Worm (Caenorhabditis elegans) whole organism, late embryonic: ENCODE data around the gene nhr-235.

Source experiments
- C08G9.2 ChIP-seq: sonication (generic microtip); optimal IDR thresholded peaks from 2 replicates; lab custom pipeline; 2016; ENCODE audit warnings: mild to moderate bottlenecking, missing genetic modification characterization, moderate library complexity, missing compliant biosample characterization
- C38D4.7 ChIP-seq: fragments of 200-800 bp; sonication (Bioruptor generic); optimal IDR thresholded peaks from 2 replicates; lab custom pipeline; 2018; ENCODE audit warnings: mild to moderate bottlenecking, missing genetic modification characterization, moderate library complexity, missing compliant biosample characterization
- K02D7.2 ChIP-seq: sonication (generic microtip); optimal IDR thresholded peaks from 2 replicates; lab custom pipeline; 2017; ENCODE audit warnings: mild to moderate bottlenecking, missing genetic modification characterization, missing compliant biosample characterization
- T23F11.4 ChIP-seq: fragments of 200-800 bp; sonication (Bioruptor generic); optimal IDR thresholded peaks from 2 replicates; lab custom pipeline; 2018; ENCODE audit warnings: mild to moderate bottlenecking, missing genetic modification characterization, missing compliant biosample characterization
- ahr-1 ChIP-seq: sonication (generic microtip); optimal IDR thresholded peaks from 2 replicates; lab custom pipeline; 2016; ENCODE audit warnings: missing genetic modification characterization, missing compliant biosample characterization
- ama-1 ChIP-seq: fragments of 150-350 bp; optimal IDR thresholded peaks from 2 replicates; lab custom pipeline; 2014
- ceh-18 ChIP-seq: sonication (generic microtip); optimal IDR thresholded peaks from 2 replicates; lab custom pipeline; 2016; ENCODE audit warnings: missing genetic modification characterization, missing compliant biosample characterization
- ceh-19 ChIP-seq: fragments of 200-800 bp; sonication (Bioruptor generic); optimal IDR thresholded peaks from 2 replicates; lab custom pipeline; 2018; ENCODE audit warnings: mild to moderate bottlenecking, missing genetic modification characterization, missing compliant biosample characterization
- ceh-2 ChIP-seq: sonication (generic microtip); optimal IDR thresholded peaks from 2 replicates; lab custom pipeline; 2016; ENCODE audit warnings: missing genotype, missing genetic modification characterization, missing compliant biosample characterization
- ceh-30 ChIP-seq: fragments of 150-350 bp; optimal IDR thresholded peaks from 2 replicates; lab custom pipeline; 2014; ENCODE audit warnings: missing biosample characterization, missing genetic modification characterization
- ceh-31 ChIP-seq: sonication (generic microtip); optimal IDR thresholded peaks from 2 replicates; lab custom pipeline; 2016; ENCODE audit warnings: missing genetic modification characterization, missing compliant biosample characterization
- ceh-34 ChIP-seq: sonication (generic microtip); optimal IDR thresholded peaks from 2 replicates; lab custom pipeline; 2016; ENCODE audit warnings: mild to moderate bottlenecking, missing genetic modification characterization, missing compliant biosample characterization
- ceh-48 ChIP-seq: sonication (generic microtip); optimal IDR thresholded peaks from 2 replicates; lab custom pipeline; 2016; ENCODE audit warnings: missing genetic modification characterization, inconsistent platforms, missing compliant biosample characterization
- ceh-9 ChIP-seq: sonication (generic microtip); optimal IDR thresholded peaks from 2 replicates; lab custom pipeline; 2016; ENCODE audit warnings: mild to moderate bottlenecking, missing genetic modification characterization, inconsistent platforms, missing compliant biosample characterization
- che-1 ChIP-seq: sonication (generic microtip); optimal IDR thresholded peaks from 2 replicates; lab custom pipeline; 2016; ENCODE audit warnings: mild to moderate bottlenecking, missing genetic modification characterization, missing compliant biosample characterization
- dmd-4 ChIP-seq: sonication (generic microtip); optimal IDR thresholded peaks from 2 replicates; lab custom pipeline; 2016; ENCODE audit warnings: borderline replicate concordance, missing genetic modification characterization, missing compliant biosample characterization
- elt-4 ChIP-seq: sonication (generic microtip); optimal IDR thresholded peaks from 2 replicates; lab custom pipeline; 2016; ENCODE audit warnings: missing genetic modification characterization, missing compliant biosample characterization
- fkh-10 ChIP-seq: fragments of 150-350 bp; optimal IDR thresholded peaks from 2 replicates; lab custom pipeline; 2014; ENCODE audit warnings: missing biosample characterization, missing genetic modification reagents, missing genetic modification characterization
- hlh-15 ChIP-seq: sonication (generic microtip); optimal IDR thresholded peaks from 2 replicates; lab custom pipeline; 2016; ENCODE audit warnings: missing genetic modification characterization, missing compliant biosample characterization
- hlh-30 ChIP-seq: sonication (generic microtip); optimal IDR thresholded peaks from 2 replicates; lab custom pipeline; 2017; ENCODE audit warnings: antibody characterized with exemption, missing genetic modification characterization, missing compliant biosample characterization; ENCODE audit not compliant: insufficient read depth
- lin-11 ChIP-seq: fragments of 200-800 bp; sonication (Bioruptor generic); optimal IDR thresholded peaks from 2 replicates; lab custom pipeline; 2018; ENCODE audit warnings: mild to moderate bottlenecking, missing genetic modification characterization, missing compliant biosample characterization
- madf-2 ChIP-seq: sonication (generic microtip); optimal IDR thresholded peaks from 2 replicates; lab custom pipeline; 2017; ENCODE audit warnings: missing genetic modification characterization, missing compliant biosample characterization
- nfya-1 ChIP-seq: sonication (generic microtip); optimal IDR thresholded peaks from 2 replicates; lab custom pipeline; 2017; ENCODE audit warnings: missing genetic modification characterization, mild to moderate bottlenecking, missing compliant biosample characterization, antibody characterized with exemption, moderate library complexity
- nhr-232 ChIP-seq: sonication (generic microtip); optimal IDR thresholded peaks from 2 replicates; lab custom pipeline; 2016; ENCODE audit warnings: missing genetic modification characterization, missing compliant biosample characterization
- npax-4 ChIP-seq: sonication (generic microtip); optimal IDR thresholded peaks from 2 replicates; lab custom pipeline; 2016; ENCODE audit warnings: missing genetic modification characterization, missing compliant biosample characterization
- pat-9 ChIP-seq: fragments of 200-800 bp; sonication (Bioruptor generic); optimal IDR thresholded peaks from 2 replicates; lab custom pipeline; 2018; ENCODE audit warnings: mild to moderate bottlenecking, missing genetic modification characterization, moderate library complexity, missing compliant biosample characterization
- pax-1 ChIP-seq: fragments of 150-350 bp; optimal IDR thresholded peaks from 2 replicates; lab custom pipeline; 2014; ENCODE audit warnings: missing biosample characterization, missing genetic modification characterization
- pha-2 ChIP-seq: sonication (generic microtip); optimal IDR thresholded peaks from 2 replicates; lab custom pipeline; 2017; ENCODE audit warnings: mild to moderate bottlenecking, missing genetic modification characterization, missing compliant biosample characterization
- pha-4 ChIP-seq: fragments of 150-350 bp; optimal IDR thresholded peaks from 2 replicates; lab custom pipeline; 2018; ENCODE audit warnings: missing biosample characterization, missing genetic modification reagents, missing genetic modification characterization
- pqm-1 ChIP-seq: sonication (generic microtip); optimal IDR thresholded peaks from 2 replicates; lab custom pipeline; 2016; ENCODE audit warnings: missing genetic modification characterization, missing compliant biosample characterization
- sox-4 ChIP-seq: sonication (generic microtip); optimal IDR thresholded peaks from 2 replicates; lab custom pipeline; 2017; ENCODE audit warnings: mild to moderate bottlenecking, missing genetic modification characterization, inconsistent platforms, missing compliant biosample characterization
- syd-9 ChIP-seq: sonication (generic microtip); optimal IDR thresholded peaks from 2 replicates; lab custom pipeline; 2016; ENCODE audit warnings: mild to moderate bottlenecking, missing genetic modification characterization, moderate library complexity, missing compliant biosample characterization
- tbx-2 ChIP-seq: sonication (generic microtip); optimal IDR thresholded peaks from 2 replicates; lab custom pipeline; 2016; ENCODE audit warnings: missing genetic modification characterization, missing compliant biosample characterization
- ttx-3 ChIP-seq: sonication (generic microtip); optimal IDR thresholded peaks from 2 replicates; lab custom pipeline; 2016; ENCODE audit warnings: missing genetic modification reagents, missing genetic modification characterization, missing compliant biosample characterization
- unc-42 ChIP-seq: sonication (generic microtip); optimal IDR thresholded peaks from 2 replicates; lab custom pipeline; 2016; ENCODE audit warnings: missing genotype, missing genetic modification characterization, missing compliant biosample characterization
- unc-55 ChIP-seq: sonication (generic microtip); optimal IDR thresholded peaks from 2 replicates; lab custom pipeline; 2017; ENCODE audit warnings: missing biosample characterization, missing genetic modification reagents, missing genetic modification characterization
- ztf-16 ChIP-seq: sonication (generic microtip); optimal IDR thresholded peaks from 2 replicates; lab custom pipeline; 2017; ENCODE audit warnings: missing genetic modification characterization, missing compliant biosample characterization

The nhr-235 gene

DNA sequence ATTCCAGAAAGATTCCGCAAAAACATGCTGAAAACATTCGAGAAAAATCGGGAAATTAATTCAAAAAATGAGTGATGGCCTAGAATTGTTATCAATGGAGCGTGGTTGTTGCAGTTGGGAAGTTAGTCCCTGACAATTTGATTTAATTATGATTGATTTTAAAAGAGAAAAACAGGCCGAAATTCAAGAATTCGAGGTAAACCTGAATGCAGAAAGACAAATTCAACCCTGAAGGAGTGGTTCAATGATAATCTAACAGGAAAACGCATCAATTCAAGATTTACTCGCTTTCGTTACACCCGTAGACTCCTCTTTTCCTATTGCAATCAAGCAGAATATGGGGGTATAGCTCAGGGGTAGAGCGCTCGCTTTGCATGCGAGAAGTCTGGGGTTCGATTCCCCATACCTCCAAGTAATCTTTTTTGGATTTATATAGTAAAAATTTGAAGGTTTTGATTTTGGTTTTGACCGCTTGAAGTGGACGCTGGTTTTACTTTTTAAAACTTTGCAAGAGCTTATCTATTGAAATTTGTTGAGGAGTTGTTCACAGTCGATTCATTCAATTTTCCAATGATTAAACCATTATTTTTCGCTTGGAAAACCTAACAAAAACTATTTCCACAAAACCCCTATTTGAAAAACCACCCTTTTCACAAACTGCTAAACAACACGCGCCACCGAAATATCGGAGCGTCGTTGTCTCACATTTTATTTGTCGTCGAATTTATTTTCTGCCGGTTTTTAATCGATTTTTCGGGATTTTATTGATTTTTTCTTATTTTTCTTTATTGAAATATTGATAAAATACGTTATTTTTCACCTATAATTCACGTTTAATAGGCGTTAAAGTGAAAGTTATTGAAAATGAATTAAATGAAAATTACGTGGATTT is 37.8 kb downstream of the nhr-235 start (continued):
- TF ChIP-seq fkh-10 (no peak), ceh-31 (tag; lab: Kevin White, UChicago) (peak; percentile 91), ceh-19 (peak; percentile 38), ceh-48 (tag; lab: Kevin White, UChicago) (peak; percentile 12), ahr-1 (tag; lab: Kevin White, UChicago) (no peak), dmd-4 (tag; lab: Kevin White, UChicago) (no peak), ceh-18 (tag; lab: Kevin White, UChicago) (no peak), pha-4 (no peak), syd-9 (tag; lab: Kevin White, UChicago) (peak; percentile 25), npax-4 (tag; lab: Kevin White, UChicago) (no peak), C38D4.7 (GFP tag; lab: Kevin White, UChicago) (peak; percentile 14), pha-2 (tag; lab: Kevin White, UChicago) (peak; percentile 8), pqm-1 (tag; lab: Kevin White, UChicago) (no peak), ama-1 (lab: Kevin White, UChicago) (no peak), hlh-15 (peak; percentile 28), T23F11.4 (GFP tag; lab: Kevin White, UChicago) (peak; percentile 16), ceh-9 (no peak), pat-9 (tag; lab: Kevin White, UChicago) (no peak), unc-42 (tag; lab: Kevin White, UChicago) (peak; percentile 93), lin-11 (peak; percentile 14), nfya-1 (tag; lab: Kevin White, UChicago) (peak; percentile 43), nhr-232 (tag; lab: Kevin White, UChicago) (no peak), madf-2 (no peak), che-1 (tag; lab: Kevin White, UChicago) (peak; percentile 26), K02D7.2 (tag; lab: Kevin White, UChicago) (no peak), hlh-30 (tag; lab: Kevin White, UChicago) (no peak), ceh-30 (tag; lab: Kevin White, UChicago) (no peak), ztf-16 (tag; lab: Kevin White, UChicago) (no peak), unc-55 (GFP tag; lab: Kevin White, UChicago) (peak; percentile 58), sox-4 (tag; lab: Kevin White, UChicago) (no peak), elt-4 (no peak), ceh-34 (no peak), ttx-3 (tag; lab: Kevin White, UChicago) (no peak), tbx-2 (tag; lab: Kevin White, UChicago) (peak; percentile 81)

DNA sequence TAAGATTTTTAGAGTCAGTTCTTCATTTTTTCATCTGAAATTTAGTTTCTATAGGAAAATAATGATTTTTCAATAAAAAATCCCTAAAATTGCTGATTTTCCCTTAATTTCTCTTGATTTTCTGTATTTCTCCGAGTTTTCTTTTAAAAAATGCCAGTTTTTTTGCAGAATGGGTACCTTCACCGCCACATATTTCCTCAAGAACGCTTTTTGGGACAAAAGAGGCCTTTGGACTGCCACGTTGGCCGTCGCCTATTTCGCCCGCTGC is 38.3 kb downstream of the nhr-235 start, which contains the start of gene Y38E10A.24:
Gene Y38E10A.24 (plus strand): TSS at position 169 of the 268 bp plus-strand sequence.
- TF ChIP-seq ceh-2 (tag; lab: Kevin White, UChicago) (no peak), che-1 (tag; lab: Kevin White, UChicago) (no peak)
- TF ChIP-seq, all 69 proteins: peak for 0

DNA sequence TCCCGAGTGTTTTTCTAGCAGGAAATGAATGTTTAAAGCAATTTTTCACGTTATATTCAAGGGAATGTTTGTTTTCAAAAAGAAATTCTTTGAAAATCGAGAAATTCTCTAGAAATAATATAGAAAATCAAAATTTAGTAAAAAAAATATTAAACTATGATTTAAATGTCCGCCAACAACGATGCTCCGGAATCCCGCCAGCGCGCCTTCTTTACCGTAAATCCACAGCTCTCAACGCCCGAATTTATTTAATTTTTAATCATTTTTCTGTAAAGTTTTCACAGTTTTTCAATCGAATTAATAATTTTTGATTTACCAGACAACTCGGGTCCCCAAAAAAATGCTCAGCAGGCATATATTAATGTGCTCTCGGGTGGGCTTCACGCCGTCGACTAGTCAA is 39.2 kb downstream of the nhr-235 start, which contains the start of the genes Y38E10A.33 and cox-10:
Gene Y38E10A.33 (minus strand): TSS at position 12 of the 400 bp plus-strand sequence.
Gene cox-10 (plus strand): TSS at position 320 of the 400 bp plus-strand sequence.
- TF ChIP-seq C08G9.2 (tag; lab: Kevin White, UChicago), result no peak
- TF ChIP-seq pax-1 (tag; lab: Kevin White, UChicago), result peak; percentile 7
- TF ChIP-seq unc-42 (tag; lab: Kevin White, UChicago), result peak; percentile 26
- TF ChIP-seq, all 69 proteins: peak for 2
